Worm (Caenorhabditis elegans): ENCODE measurements around the gene Y57G11C.1131.

DNA sequence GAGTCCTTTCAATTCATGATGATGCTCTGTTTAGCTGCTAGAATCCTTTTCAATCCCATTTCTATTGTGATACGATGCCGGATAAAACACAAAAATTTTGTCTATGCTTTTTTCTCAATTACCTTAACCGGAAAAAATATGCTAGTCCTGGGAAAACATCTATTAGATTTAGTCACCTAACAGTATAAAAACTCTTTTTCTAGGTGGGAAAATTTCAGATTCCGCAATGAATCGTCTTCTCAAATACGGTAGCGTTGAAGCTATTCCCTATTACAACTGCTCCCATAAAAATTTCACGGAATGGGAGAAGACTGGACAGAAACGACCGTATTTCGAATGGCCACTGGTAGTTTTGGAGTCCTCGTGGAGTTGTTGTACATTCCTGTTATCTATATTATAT is 3.4 kb upstream of the Y57G11C.1131 start, which contains the start of gene Y57G11C.28:
- TF ChIP-seq nhr-237 (tag; optimal IDR thresholded peaks at IDR 0.05) (no peak), nhr-28 (tag; optimal IDR thresholded peaks at IDR 0.05) (no peak), nhr-77 (tag; optimal IDR thresholded peaks at IDR 0.05) (no peak), ceh-9 (tag; optimal IDR thresholded peaks at IDR 0.05) (no peak), egl-27 (tag; optimal IDR thresholded peaks at IDR 0.05) (no peak), ztf-4 (tag; optimal IDR thresholded peaks at IDR 0.05) (no peak), nhr-11 (tag; optimal IDR thresholded peaks at IDR 0.05) (no peak)
